Worm (Caenorhabditis elegans) whole organism, L4/young adult: ENCODE data around the gene Y60C6A.3.

Experiments used
- W03F9.2 ChIP-seq: fragments of 150-350 bp; optimal IDR thresholded peaks from 2 replicates; lab custom pipeline; 2014; ENCODE audit warnings: missing biosample characterization, missing genetic modification characterization
- dao-5 ChIP-seq: sonication (generic microtip); optimal IDR thresholded peaks from 2 replicates; lab custom pipeline; 2016; ENCODE audit warnings: missing genotype, missing genetic modification characterization, moderate library complexity, missing compliant biosample characterization
- him-1 ChIP-seq: sonication (generic microtip); optimal IDR thresholded peaks from 2 replicates; lab custom pipeline; 2016; ENCODE audit warnings: missing genotype, missing genetic modification reagents, missing genetic modification characterization, missing compliant biosample characterization

ce11 chrV:4775140-4775539, 10.5 kb upstream of the Y60C6A.3 start:
- no peak for TF ChIP-seq dao-5 (tag; lab: Kevin White, UChicago)
- no peak for TF ChIP-seq him-1
- no peak for TF ChIP-seq W03F9.2 (tag; lab: Kevin White, UChicago)
